Worm (Caenorhabditis elegans) whole organism, young adult: ENCODE results near the gene set-5.
"Not testable (repeated sequence)": the region's sequence is repeated elsewhere in the genome, so short reads cannot be mapped to it uniquely, and the experiment has no call there.

Experiments
- F52B5.7 ChIP-seq: sonication (generic microtip); optimal IDR thresholded peaks from 2 replicates; lab custom pipeline; 2016; ENCODE audit warnings: mild to moderate bottlenecking, missing genetic modification characterization, missing compliant biosample characterization
- Y53G8AR.9 ChIP-seq: fragments of 200-800 bp; sonication (Bioruptor generic); conservative IDR thresholded peaks from 2 replicates; pipeline ENCODE4 v1.3.6; 2022; ENCODE audit warnings: missing genetic modification reagents, missing genetic modification characterization, missing compliant biosample characterization
- aptf-2 ChIP-seq: fragments of 200-800 bp; sonication (Bioruptor generic); conservative IDR thresholded peaks from 2 replicates; pipeline ENCODE4 v1.3.6; 2022; ENCODE audit warnings: missing genetic modification reagents, missing genetic modification characterization, missing compliant biosample characterization
- dpl-1 ChIP-seq: fragments of 150-350 bp; optimal IDR thresholded peaks from 2 replicates; lab custom pipeline; 2014; ENCODE audit warnings: missing biosample characterization, missing genetic modification reagents, missing genetic modification characterization
- efl-1 ChIP-seq: fragments of 150-350 bp; optimal IDR thresholded peaks from 2 replicates; lab custom pipeline; 2014; ENCODE audit warnings: missing biosample characterization, missing genetic modification reagents, missing genetic modification characterization
- let-526 ChIP-seq: fragments of 200-800 bp; sonication (Bioruptor generic); IDR thresholded peaks from 2 replicates; pipeline ENCODE4 v1.3.6; 2022; ENCODE audit warnings: missing genetic modification reagents, missing genetic modification characterization, missing compliant biosample characterization
- lin-35 ChIP-seq, 3 experiments: fragments of 150-350 bp in 2 of 3; sonication (generic microtip) in 1 of 3; optimal IDR thresholded peaks; 2 replicates each; lab custom pipeline; 2014 to 2018; ENCODE audit warnings: missing biosample characterization in 3 of 3, missing genetic modification characterization in 3 of 3, missing genetic modification reagents in 3 of 3
- lin-54 ChIP-seq: fragments of 200-800 bp; sonication (Bioruptor generic); optimal IDR thresholded peaks from 2 replicates; lab custom pipeline; 2018; ENCODE audit warnings: mild to moderate bottlenecking, missing genetic modification characterization, missing compliant biosample characterization
- pha-4 ChIP-seq: fragments of 150-350 bp; sonication (generic microtip); optimal IDR thresholded peaks from 2 replicates; lab custom pipeline; 2014; ENCODE audit warnings: missing biosample characterization, missing genetic modification reagents, missing genetic modification characterization
- snpc-3.4 ChIP-seq: sonication (generic microtip); optimal IDR thresholded peaks from 2 replicates; lab custom pipeline; 2017; ENCODE audit warnings: missing genetic modification characterization, mild to moderate bottlenecking, missing compliant biosample characterization, antibody characterized with exemption, moderate library complexity, missing genotype, missing genetic modification reagents
- snpc-4 ChIP-seq, 5 experiments: fragments of 150-350 bp in 1 of 5; sonication (generic microtip) in 4 of 5; optimal IDR thresholded peaks; 2 replicates each; lab custom pipeline; 2014 to 2018; ENCODE audit warnings: missing genetic modification characterization in 5 of 5, missing biosample characterization in 3 of 5, antibody characterized with exemption in 2 of 5, mild to moderate bottlenecking in 2 of 5, missing compliant biosample characterization in 2 of 5, missing genotype in 2 of 5, moderate library complexity in 2 of 5, missing genetic modification reagents in 1 of 5
- unc-62 ChIP-seq: fragments of 150-350 bp; optimal IDR thresholded peaks from 2 replicates; lab custom pipeline; 2014; ENCODE audit warnings: missing biosample characterization, missing genetic modification reagents, missing genetic modification characterization

DNA sequence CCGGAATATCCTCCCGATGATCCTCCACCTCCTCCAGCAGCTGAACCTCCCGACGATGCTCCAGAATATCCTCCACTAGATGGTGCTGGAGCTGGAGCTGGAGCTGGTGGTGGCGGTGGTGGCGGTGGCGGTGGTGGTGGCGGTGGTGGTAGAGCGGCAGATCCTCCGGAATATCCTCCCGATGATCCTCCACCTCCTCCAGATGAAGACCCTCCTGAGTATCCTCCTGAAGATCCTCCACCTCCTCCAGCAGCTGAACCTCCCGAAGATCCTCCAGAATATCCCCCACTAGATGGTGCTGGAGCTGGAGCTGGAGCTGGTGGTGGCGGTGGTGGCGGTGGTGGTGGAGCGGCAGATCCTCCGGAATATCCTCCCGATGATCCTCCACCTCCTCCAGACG lies 44.7 kb downstream of the set-5 start:
- TF ChIP-seq aptf-2 (GFP tag; lab: Robert Waterston, UW); let-526 (GFP tag; lab: Robert Waterston, UW); unc-62 (GFP tag; lab: Kevin White, UChicago); dpl-1; pha-4 (tag; lab: Kevin White, UChicago); lin-54 (GFP tag; lab: Kevin White, UChicago); F52B5.7 (tag; lab: Kevin White, UChicago); snpc-4 (GFP tag; optimal IDR thresholded peaks at IDR 0.05; lab: Kevin White, UChicago); snpc-4 (tag; optimal IDR thresholded peaks at IDR 0.05; lab: Kevin White, UChicago); Y53G8AR.9 (GFP tag; lab: Robert Waterston, UW); lin-35 (GFP tag; optimal IDR thresholded peaks at IDR 0.05; lab: Kevin White, UChicago); snpc-3.4 (tag; lab: Kevin White, UChicago); efl-1: not testable (repeated sequence)
